Worm (Caenorhabditis elegans): ENCODE results near the gene C04G6.2.

DNA sequence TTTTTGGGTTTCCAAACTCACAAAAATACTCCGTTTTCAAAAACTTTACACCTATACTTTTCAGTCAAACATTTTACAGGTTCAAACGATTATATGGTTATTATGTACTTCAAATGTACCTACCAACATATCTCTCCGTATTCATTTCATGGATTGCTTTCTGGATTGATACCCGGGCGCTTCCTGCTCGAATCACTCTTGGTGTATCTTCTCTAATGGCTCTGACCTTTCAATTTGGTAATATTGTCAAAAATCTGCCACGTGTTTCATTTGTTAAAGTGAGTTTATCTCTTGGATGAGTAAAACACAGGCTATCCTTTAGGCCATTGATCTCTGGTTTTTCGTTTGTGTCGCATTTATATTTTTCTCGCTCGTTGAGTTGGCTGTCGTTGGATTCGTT is 38.8 kb downstream of the C04G6.2 start:
- TF ChIP-seq snpc-4 (tag; optimal IDR thresholded peaks at IDR 0.05) (no peak), skn-1 (tag; optimal IDR thresholded peaks at IDR 0.05) (no peak), ceh-82 (tag; optimal IDR thresholded peaks at IDR 0.05) (no peak), nhr-11 (tag; optimal IDR thresholded peaks at IDR 0.05) (no peak), egl-27 (tag; optimal IDR thresholded peaks at IDR 0.05) (no peak), unc-55 (GFP tag; optimal IDR thresholded peaks at IDR 0.05) (no peak), mdl-1 (tag; optimal IDR thresholded peaks at IDR 0.05) (no peak), elt-3 (tag; optimal IDR thresholded peaks at IDR 0.05) (no peak), unc-62 (GFP tag; optimal IDR thresholded peaks at IDR 0.05) (no peak), ZK546.5 (tag; optimal IDR thresholded peaks at IDR 0.05) (no peak)
